Fruit fly (Drosophila melanogaster): ENCODE data around the gene CG45066.
A peak's percentile ranks its signal among the peaks of the same experiment; 100 is the strongest.

The CG45066 gene

DNA sequence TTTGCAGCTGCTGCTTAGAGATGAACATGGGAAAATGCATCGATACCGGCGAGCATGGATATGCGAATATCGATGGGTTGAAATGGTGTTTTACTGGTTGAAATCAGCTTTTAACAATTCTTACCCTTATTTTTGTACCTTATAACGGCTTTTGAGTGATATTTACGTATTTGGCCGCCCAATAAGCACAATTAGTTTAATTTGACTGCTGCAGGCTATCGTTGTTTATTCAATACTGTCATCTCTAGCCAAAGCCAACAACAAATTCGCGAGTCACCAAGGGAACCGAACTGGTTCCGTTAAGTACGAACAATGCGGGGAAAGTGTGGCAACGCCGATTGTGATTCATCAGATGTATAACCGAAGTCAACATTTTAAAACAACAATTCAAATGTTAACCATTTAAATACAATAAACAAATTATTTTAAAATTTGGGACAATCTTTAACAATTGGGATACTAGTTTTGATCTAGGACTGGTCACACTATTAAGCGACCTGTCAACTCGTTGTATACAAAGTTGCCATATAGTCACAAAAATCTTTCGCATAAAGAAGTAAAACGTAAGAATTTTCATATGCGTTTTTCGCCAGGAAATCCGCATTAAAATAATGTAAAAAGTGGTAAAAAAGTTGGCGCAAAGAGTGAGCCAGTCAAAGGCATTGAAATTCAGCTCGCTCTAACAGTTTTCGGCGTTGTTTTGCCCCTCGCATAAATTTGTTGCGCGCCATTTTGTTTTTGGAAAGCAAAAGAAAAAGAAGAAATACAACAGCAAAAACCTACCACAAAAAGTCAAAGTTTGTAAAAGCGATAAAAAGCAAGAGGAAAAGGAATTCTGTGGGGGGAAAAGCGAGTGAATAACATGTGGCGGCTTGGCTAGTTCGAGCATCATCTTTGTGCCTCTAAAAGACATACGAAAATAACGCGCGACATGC is 37.4 kb upstream of the CG45066 start, which contains the start of the genes Usp5 and BtbVII:
Gene Usp5, minus strand, starts transcription at position 234 of the 935 bp plus-strand sequence.
Gene BtbVII, plus strand, starts transcription at position 522 of the 935 bp plus-strand sequence.
- peak; percentile 76 for TF ChIP-seq br (GFP tag; optimal IDR thresholded peaks at IDR 0.05)
- peak; percentile 6 for TF ChIP-seq CG32264 (GFP tag; optimal IDR thresholded peaks at IDR 0.05)
- no peak for TF ChIP-seq Abd-B (GFP tag; optimal IDR thresholded peaks at IDR 0.05)
- no peak for TF ChIP-seq woc (GFP tag; optimal IDR thresholded peaks at IDR 0.05)
- no peak for TF ChIP-seq Rel (GFP tag; optimal IDR thresholded peaks at IDR 0.05)
- TF ChIP-seq Rel (tag; optimal IDR thresholded peaks at IDR 0.05): peak; percentile 2
- TF ChIP-seq CG9705 (GFP tag; optimal IDR thresholded peaks at IDR 0.05): peak; percentile 12
- TF ChIP-seq psq (GFP tag; optimal IDR thresholded peaks at IDR 0.05): peak; percentile 26
- peak; percentile 59 for TF ChIP-seq HLH106 (tag; optimal IDR thresholded peaks at IDR 0.05)
- TF ChIP-seq foxo (GFP tag; optimal IDR thresholded peaks at IDR 0.05): peak in 1 of 2 experiments; percentile 76
- peak; percentile 30 for TF ChIP-seq Hr83 (GFP tag; optimal IDR thresholded peaks at IDR 0.05; ENCODE audit: poor library complexity, severe bottlenecking)
- no peak for TF ChIP-seq GATAd (GFP tag; optimal IDR thresholded peaks at IDR 0.05)
- TF ChIP-seq fru (GFP tag; optimal IDR thresholded peaks at IDR 0.05): peak; percentile 58
- no peak for TF ChIP-seq dmrt93B (GFP tag; optimal IDR thresholded peaks at IDR 0.05)
- TF ChIP-seq tai (GFP tag; optimal IDR thresholded peaks at IDR 0.05): no peak
- peak; percentile 69 for TF ChIP-seq OdsH (GFP tag; optimal IDR thresholded peaks at IDR 0.05)
- no peak for TF ChIP-seq Mio (GFP tag; optimal IDR thresholded peaks at IDR 0.05)
- TF ChIP-seq h (GFP tag; optimal IDR thresholded peaks at IDR 0.05): peak; percentile 72
- TF ChIP-seq Myc (optimal IDR thresholded peaks at IDR 0.05): no peak
- TF ChIP-seq Dfd (GFP tag; optimal IDR thresholded peaks at IDR 0.05): no peak
- TF ChIP-seq dsf (GFP tag; optimal IDR thresholded peaks at IDR 0.05; ENCODE audit: borderline replicate concordance): peak; percentile 16
- TF ChIP-seq sv (GFP tag; optimal IDR thresholded peaks at IDR 0.05): peak; percentile 22
- TF ChIP-seq rgr (GFP tag; optimal IDR thresholded peaks at IDR 0.05): peak; percentile 68
- no peak for TF ChIP-seq sage (GFP tag; optimal IDR thresholded peaks at IDR 0.05)
- TF ChIP-seq Dif (GFP tag; optimal IDR thresholded peaks at IDR 0.05; ENCODE audit: partially characterized antibody): no peak
- peak; percentile 65 for TF ChIP-seq ey (GFP tag; optimal IDR thresholded peaks at IDR 0.05)
- TF ChIP-seq Jra (GFP tag; optimal IDR thresholded peaks at IDR 0.05): peak; percentile 65
- TF ChIP-seq pan (optimal IDR thresholded peaks at IDR 0.05): no peak
- TF ChIP-seq Sp1 (GFP tag; optimal IDR thresholded peaks at IDR 0.05): peak; percentile 44

DNA sequence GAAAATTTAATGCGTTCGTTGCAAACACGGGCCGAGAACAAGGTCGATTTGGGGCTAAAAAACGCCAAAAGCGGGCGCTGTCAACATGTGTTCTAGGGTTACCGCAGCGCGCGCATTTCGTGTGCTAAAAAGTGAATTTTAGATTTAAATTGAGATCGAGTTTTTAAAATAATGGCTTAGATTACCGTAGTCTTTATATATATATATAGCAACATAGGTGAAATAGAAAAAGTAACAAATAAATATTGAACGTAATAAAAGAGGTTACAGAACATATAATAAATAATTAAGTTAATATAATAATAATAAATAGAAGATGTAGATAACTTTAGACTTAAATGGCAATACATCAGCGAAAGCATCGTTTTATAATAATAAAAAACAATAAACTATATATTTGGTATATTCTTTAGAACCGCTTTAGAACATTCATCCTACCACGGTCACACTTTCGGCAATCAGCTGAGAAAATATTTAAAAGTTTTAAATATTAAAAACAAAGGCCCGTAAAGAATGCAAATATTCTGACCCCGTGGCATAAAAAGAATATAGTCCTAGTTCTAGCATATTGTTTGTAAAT is 32.4 kb upstream of the CG45066 start, which contains the start of the genes CG11537 and Alg2:
Gene CG11537, minus strand, starts transcription at position 75 of the 580 bp plus-strand sequence.
Gene Alg2, plus strand, starts transcription at position 426 of the 580 bp plus-strand sequence.
- TF ChIP-seq br (GFP tag; optimal IDR thresholded peaks at IDR 0.05) (no peak), Rel (GFP tag; optimal IDR thresholded peaks at IDR 0.05) (no peak), Rel (tag; optimal IDR thresholded peaks at IDR 0.05) (peak; percentile 4), Sp1 (GFP tag; optimal IDR thresholded peaks at IDR 0.05) (peak; percentile 13), jim (GFP tag; optimal IDR thresholded peaks at IDR 0.05) (no peak), dsf (GFP tag; optimal IDR thresholded peaks at IDR 0.05; ENCODE audit: borderline replicate concordance) (no peak), tai (GFP tag; optimal IDR thresholded peaks at IDR 0.05) (no peak), rgr (GFP tag; optimal IDR thresholded peaks at IDR 0.05) (peak; percentile 29), Jra (GFP tag; optimal IDR thresholded peaks at IDR 0.05) (no peak), usp (GFP tag; optimal IDR thresholded peaks at IDR 0.05) (no peak), ey (GFP tag; optimal IDR thresholded peaks at IDR 0.05) (no peak), lola (GFP tag; optimal IDR thresholded peaks at IDR 0.05) (no peak), Vsx2 (GFP tag; optimal IDR thresholded peaks at IDR 0.05; ENCODE audit: partially characterized antibody) (no peak), Hr78 (GFP tag; optimal IDR thresholded peaks at IDR 0.05) (no peak), Myc (optimal IDR thresholded peaks at IDR 0.05) (peak; percentile 35), psq (GFP tag; optimal IDR thresholded peaks at IDR 0.05) (peak; percentile 0), HLH106 (tag; optimal IDR thresholded peaks at IDR 0.05) (peak; percentile 22), dl (GFP tag; optimal IDR thresholded peaks at IDR 0.05; ENCODE audit: insufficient read depth in 1 of 2, partially characterized antibody in 2 of 2) (no peak), sv (GFP tag; optimal IDR thresholded peaks at IDR 0.05) (no peak), foxo (GFP tag; optimal IDR thresholded peaks at IDR 0.05) (peak in 1 of 2 experiments; percentile 27), pan (optimal IDR thresholded peaks at IDR 0.05) (no peak)
